Worm (Caenorhabditis elegans) whole organism, mixed stage, embryonic: Measurements from ENCODE around the gene nhr-255.

Source experiments
- bed-3 ChIP-seq: fragments of 200-800 bp; sonication (Bioruptor generic); optimal IDR thresholded peaks from 3 replicates; lab custom pipeline; 2018; ENCODE audit warnings: mild to moderate bottlenecking, missing genetic modification characterization, moderate library complexity, missing compliant biosample characterization
- ces-1 ChIP-seq: fragments of 150-350 bp; optimal IDR thresholded peaks from 2 replicates; lab custom pipeline; 2014; ENCODE audit warnings: missing biosample characterization, missing genetic modification reagents, missing genetic modification characterization
- cnd-1 ChIP-seq: fragments of 200-800 bp; sonication (Bioruptor generic); optimal IDR thresholded peaks from 2 replicates; lab custom pipeline; 2018; ENCODE audit warnings: mild to moderate bottlenecking, missing genetic modification characterization, missing compliant biosample characterization
- nhr-76 ChIP-seq: sonication (generic microtip); optimal IDR thresholded peaks from 2 replicates; lab custom pipeline; 2017; ENCODE audit warnings: missing biosample characterization, missing genetic modification characterization
- sptf-1 ChIP-seq: sonication (generic microtip); optimal IDR thresholded peaks from 2 replicates; lab custom pipeline; 2017; ENCODE audit warnings: mild to moderate bottlenecking, missing genetic modification characterization, moderate library complexity, missing compliant biosample characterization
- unc-39 ChIP-seq: fragments of 150-350 bp; optimal IDR thresholded peaks from 2 replicates; lab custom pipeline; 2014; ENCODE audit warnings: missing biosample characterization, missing genetic modification characterization
- unc-62 ChIP-seq: fragments of 150-350 bp; optimal IDR thresholded peaks from 2 replicates; lab custom pipeline; 2014; ENCODE audit warnings: missing biosample characterization, missing genetic modification reagents, missing genetic modification characterization

- TF ChIP-seq sptf-1 (tag; lab: Kevin White, UChicago) (no peak), nhr-76 (tag; lab: Kevin White, UChicago) (no peak), unc-62 (GFP tag; lab: Kevin White, UChicago) (no peak), ces-1 (GFP tag; lab: Kevin White, UChicago) (no peak), cnd-1 (tag; lab: Kevin White, UChicago) (no peak), unc-39 (tag; lab: Kevin White, UChicago) (no peak), bed-3 (no peak)
Measured at ce11 chrX:15700220-15700619, 42.2 kb upstream of the nhr-255 start.
